Worm (Caenorhabditis elegans): ENCODE results near the gene arrd-7.

The arrd-7 gene

DNA sequence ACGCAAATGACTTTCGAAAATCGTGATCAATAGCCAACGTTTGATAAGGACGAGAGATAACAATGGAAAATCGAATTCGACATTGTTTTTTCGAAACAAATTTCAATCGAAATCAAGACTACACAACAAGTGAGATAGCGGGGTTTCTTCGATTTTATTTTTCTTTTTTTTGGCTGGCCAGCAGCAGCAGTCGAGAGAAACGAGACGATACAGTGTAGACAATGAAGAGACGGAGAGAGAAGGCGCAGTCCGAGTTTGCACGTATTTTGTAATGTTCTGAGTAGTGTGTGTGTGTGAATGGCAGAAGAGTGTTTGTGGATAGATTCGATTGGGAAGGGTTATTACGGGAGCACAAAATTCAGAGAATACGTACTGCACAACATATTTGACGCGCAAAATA lies 22.3 kb downstream of the arrd-7 start:
- TF ChIP-seq tbx-11 (GFP tag; IDR thresholded peaks at IDR 0.05) (no peak), hmg-4 (GFP tag; optimal IDR thresholded peaks at IDR 0.05) (no peak), hnd-1 (tag; optimal IDR thresholded peaks at IDR 0.05) (no peak), ceh-36 (tag; optimal IDR thresholded peaks at IDR 0.05) (no peak), F13C5.2 (tag; optimal IDR thresholded peaks at IDR 0.05) (peak; percentile 23), ets-7 (tag; optimal IDR thresholded peaks at IDR 0.05) (no peak), pes-1 (GFP tag; IDR thresholded peaks at IDR 0.05) (no peak), tbx-37 (GFP tag; conservative IDR thresholded peaks at IDR 0.05) (no peak)

DNA sequence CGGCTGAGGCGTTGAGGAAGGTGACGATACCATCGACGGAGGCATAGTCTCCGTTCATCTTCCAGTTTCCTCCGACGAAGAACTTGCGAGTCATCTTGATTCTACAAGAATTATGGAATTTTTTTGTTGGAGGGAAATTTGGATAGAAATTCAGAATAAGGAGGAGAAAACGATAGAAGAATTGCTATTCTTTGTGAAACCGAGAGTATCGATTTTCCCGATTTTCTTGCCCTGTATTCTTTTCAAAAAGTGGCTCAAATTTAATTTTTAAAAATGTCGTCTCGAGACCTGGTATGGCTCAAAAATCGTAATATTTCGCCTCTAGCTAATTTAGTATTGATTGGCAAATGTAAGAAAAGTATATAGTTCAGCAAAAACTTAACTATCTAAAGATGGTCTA lies 23.4 kb downstream of the arrd-7 start, which contains the start of gene tpi-1:
TSS of gene tpi-1 (minus strand) at position 101 of the 400 bp plus-strand sequence.
- TF ChIP-seq ceh-36 (tag; optimal IDR thresholded peaks at IDR 0.05) (no peak), hmbx-1 (tag; optimal IDR thresholded peaks at IDR 0.05) (no peak), B0310.2 (tag; optimal IDR thresholded peaks at IDR 0.05) (no peak), ceh-13 (GFP tag; optimal IDR thresholded peaks at IDR 0.05) (no peak), ets-7 (tag; optimal IDR thresholded peaks at IDR 0.05) (no peak), flt-1 (GFP tag; IDR thresholded peaks at IDR 0.05) (no peak), scrt-1 (GFP tag; IDR thresholded peaks at IDR 0.05) (no peak), F13C5.2 (tag; optimal IDR thresholded peaks at IDR 0.05) (no peak), pes-1 (GFP tag; IDR thresholded peaks at IDR 0.05) (no peak), hmg-4 (GFP tag; optimal IDR thresholded peaks at IDR 0.05) (no peak), sea-1 (GFP tag; conservative IDR thresholded peaks at IDR 0.05) (no peak), hnd-1 (tag; optimal IDR thresholded peaks at IDR 0.05) (no peak), tra-4 (tag; optimal IDR thresholded peaks at IDR 0.05) (no peak), tbx-37 (GFP tag; conservative IDR thresholded peaks at IDR 0.05) (no peak), aly-1 (tag; optimal IDR thresholded peaks at IDR 0.05) (no peak), ama-1 (optimal IDR thresholded peaks at IDR 0.05) (no peak)

DNA sequence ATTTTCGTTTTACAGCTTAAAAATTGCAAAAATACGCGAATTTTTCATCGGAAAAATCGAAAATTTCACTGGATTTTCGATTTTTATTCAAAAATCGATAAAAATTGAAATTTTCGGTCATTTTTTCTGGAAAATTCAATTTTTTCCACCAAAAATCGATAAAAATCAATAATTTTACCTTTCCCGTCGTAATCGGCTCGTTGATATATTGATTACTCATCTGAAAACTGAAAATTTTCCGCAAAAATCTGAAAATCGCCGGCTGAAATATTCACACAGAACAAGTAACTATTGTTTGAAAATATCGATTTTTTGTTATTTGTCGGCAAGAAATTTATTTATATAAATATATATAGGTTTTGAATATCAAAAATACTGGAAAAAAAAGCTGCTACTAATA lies 25.9 kb downstream of the arrd-7 start, which contains the start of gene cyn-16:
TSS of gene cyn-16 (minus strand) at position 227 of the 400 bp plus-strand sequence.
- no peak for TF ChIP-seq ceh-13 (GFP tag; optimal IDR thresholded peaks at IDR 0.05)
- no peak for TF ChIP-seq hnd-1 (tag; optimal IDR thresholded peaks at IDR 0.05)
- no peak for TF ChIP-seq aly-1 (tag; optimal IDR thresholded peaks at IDR 0.05)
- no peak for TF ChIP-seq hmg-4 (GFP tag; optimal IDR thresholded peaks at IDR 0.05)
- no peak for TF ChIP-seq F13C5.2 (tag; optimal IDR thresholded peaks at IDR 0.05)
- no peak for TF ChIP-seq flt-1 (GFP tag; IDR thresholded peaks at IDR 0.05)
- TF ChIP-seq tbx-37 (GFP tag; conservative IDR thresholded peaks at IDR 0.05) = no peak
- TF ChIP-seq hmbx-1 (tag; optimal IDR thresholded peaks at IDR 0.05) = no peak
- no peak for TF ChIP-seq ets-7 (tag; optimal IDR thresholded peaks at IDR 0.05)
- TF ChIP-seq tra-4 (tag; optimal IDR thresholded peaks at IDR 0.05) = no peak
- no peak for TF ChIP-seq B0310.2 (tag; optimal IDR thresholded peaks at IDR 0.05)
- TF ChIP-seq ceh-36 (tag; optimal IDR thresholded peaks at IDR 0.05) = no peak
- no peak for TF ChIP-seq scrt-1 (GFP tag; IDR thresholded peaks at IDR 0.05)
- no peak for TF ChIP-seq sea-1 (GFP tag; conservative IDR thresholded peaks at IDR 0.05)
- TF ChIP-seq pes-1 (GFP tag; IDR thresholded peaks at IDR 0.05) = no peak
- no peak for TF ChIP-seq tbx-11 (GFP tag; IDR thresholded peaks at IDR 0.05)
- TF ChIP-seq ama-1 (optimal IDR thresholded peaks at IDR 0.05) = no peak

DNA sequence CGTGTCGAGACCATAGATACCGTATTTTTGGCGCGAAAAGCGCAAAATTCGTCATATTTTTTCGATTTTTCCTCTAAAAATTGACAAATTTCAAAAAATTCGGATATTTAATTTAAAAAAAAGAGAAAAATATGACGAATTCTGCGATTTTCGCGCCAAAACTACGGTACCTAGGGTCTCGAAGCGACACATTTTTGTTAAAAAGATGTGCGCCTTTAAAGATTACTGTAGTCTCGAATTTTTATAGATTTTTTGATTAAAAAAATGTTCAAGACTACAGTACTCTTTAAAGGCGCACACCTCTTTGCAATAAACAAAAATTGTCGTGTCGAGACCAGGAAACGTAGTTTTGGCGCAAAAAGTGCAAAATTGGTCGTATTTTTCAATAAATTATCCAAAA lies 26.3 kb downstream of the arrd-7 start:
- TF ChIP-seq hnd-1 (tag; optimal IDR thresholded peaks at IDR 0.05) (no peak), B0310.2 (tag; optimal IDR thresholded peaks at IDR 0.05) (no peak), hmg-4 (GFP tag; optimal IDR thresholded peaks at IDR 0.05) (no peak), flt-1 (GFP tag; IDR thresholded peaks at IDR 0.05) (no peak), tra-4 (tag; optimal IDR thresholded peaks at IDR 0.05) (no peak), F13C5.2 (tag; optimal IDR thresholded peaks at IDR 0.05) (no peak), ets-7 (tag; optimal IDR thresholded peaks at IDR 0.05) (no peak), hmbx-1 (tag; optimal IDR thresholded peaks at IDR 0.05) (no peak), pes-1 (GFP tag; IDR thresholded peaks at IDR 0.05) (no peak), aly-1 (tag; optimal IDR thresholded peaks at IDR 0.05) (no peak), scrt-1 (GFP tag; IDR thresholded peaks at IDR 0.05) (no peak), sea-1 (GFP tag; conservative IDR thresholded peaks at IDR 0.05) (no peak), tbx-37 (GFP tag; conservative IDR thresholded peaks at IDR 0.05) (no peak)

DNA sequence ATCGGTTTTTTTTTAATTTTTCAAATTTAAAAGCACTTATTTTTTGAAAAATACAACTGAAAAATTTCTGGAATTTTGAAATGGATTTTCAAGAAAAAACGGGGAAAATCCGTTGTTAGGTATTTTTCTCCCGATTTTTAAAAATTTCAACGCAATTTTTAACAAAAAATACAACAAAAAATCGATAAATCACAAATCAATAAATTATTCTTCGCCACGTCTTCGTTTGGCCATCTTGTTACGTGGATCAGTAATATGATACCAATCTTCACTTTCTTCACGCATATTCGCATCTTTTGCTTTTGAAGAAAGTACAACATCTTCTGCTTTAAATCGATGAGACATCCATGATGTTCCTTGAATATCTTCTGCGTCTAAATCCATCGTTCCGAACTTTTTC lies 33.7 kb downstream of the arrd-7 start:
- no peak for TF ChIP-seq F13C5.2 (tag; optimal IDR thresholded peaks at IDR 0.05)
- no peak for TF ChIP-seq pes-1 (GFP tag; IDR thresholded peaks at IDR 0.05)
- TF ChIP-seq hmbx-1 (tag; optimal IDR thresholded peaks at IDR 0.05) = no peak
- no peak for TF ChIP-seq ceh-36 (tag; optimal IDR thresholded peaks at IDR 0.05)
- no peak for TF ChIP-seq tra-4 (tag; optimal IDR thresholded peaks at IDR 0.05)

DNA sequence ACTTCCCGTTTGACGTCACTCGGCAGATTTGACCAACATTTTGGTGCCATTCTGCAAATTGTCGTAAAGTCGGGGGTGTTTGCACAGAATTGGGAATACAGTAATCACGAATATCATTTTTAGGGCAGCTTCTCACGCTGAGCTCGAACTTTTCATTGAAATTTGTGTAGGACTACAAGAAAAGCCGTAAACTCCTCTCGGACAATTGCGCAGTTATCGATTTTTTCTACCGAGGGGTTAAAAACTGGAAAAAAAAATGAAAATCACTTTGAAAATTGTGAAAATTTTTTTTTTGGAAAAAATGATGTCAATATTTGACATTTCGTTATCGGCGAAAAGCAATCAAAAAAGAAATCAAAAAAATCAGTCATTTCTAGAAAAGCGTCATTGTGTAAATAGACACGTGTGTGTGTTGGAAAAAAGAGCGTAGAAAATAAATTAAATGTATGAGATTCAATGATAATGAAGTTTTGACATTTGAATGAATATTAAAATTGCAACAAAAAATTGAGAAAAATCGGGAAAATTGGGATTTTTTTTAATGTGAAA lies 34.6 kb downstream of the arrd-7 start, which contains the start of gene Y17G7B.8:
TSS of gene Y17G7B.8 (minus strand) at position 51 of the 549 bp plus-strand sequence.
- TF ChIP-seq aly-1 (tag; optimal IDR thresholded peaks at IDR 0.05) (no peak), sea-1 (GFP tag; conservative IDR thresholded peaks at IDR 0.05) (no peak), pes-1 (GFP tag; IDR thresholded peaks at IDR 0.05) (no peak), scrt-1 (GFP tag; IDR thresholded peaks at IDR 0.05) (no peak), ets-7 (tag; optimal IDR thresholded peaks at IDR 0.05) (no peak), hnd-1 (tag; optimal IDR thresholded peaks at IDR 0.05) (no peak), ceh-13 (GFP tag; optimal IDR thresholded peaks at IDR 0.05) (no peak)

DNA sequence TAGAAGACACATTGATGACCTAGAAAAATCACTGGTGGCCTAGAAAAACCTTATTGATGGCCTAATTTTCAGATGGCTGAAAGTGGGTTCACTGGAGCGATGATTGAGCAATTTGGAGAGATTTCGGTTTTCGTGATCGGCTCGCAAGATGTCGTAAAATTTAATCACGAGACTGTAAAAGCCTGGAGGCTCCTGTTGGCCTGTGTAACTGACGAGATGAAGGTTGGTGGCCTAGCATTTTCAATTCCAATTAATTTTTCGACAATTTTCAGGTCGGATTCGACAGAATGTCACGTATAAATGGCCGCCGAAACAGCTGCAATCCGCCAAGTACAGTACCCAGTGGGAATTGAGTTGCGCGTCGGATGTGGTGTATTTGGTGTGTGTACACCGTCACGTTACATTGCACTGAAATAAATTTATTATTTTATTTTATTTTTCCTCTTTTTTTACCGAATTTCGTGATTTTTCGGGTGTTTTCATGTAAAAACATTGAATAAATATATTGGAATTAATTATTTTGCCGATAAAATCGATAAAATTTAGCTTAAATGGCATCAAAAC lies 39.0 kb downstream of the arrd-7 start, which contains the start of gene Y17G7B.12:
TSS of gene Y17G7B.12 (plus strand) at position 547 of the 564 bp plus-strand sequence.
- TF ChIP-seq F13C5.2 (tag; optimal IDR thresholded peaks at IDR 0.05) (peak; percentile 22), tbx-11 (GFP tag; IDR thresholded peaks at IDR 0.05) (no peak), pes-1 (GFP tag; IDR thresholded peaks at IDR 0.05) (no peak), hmg-4 (GFP tag; optimal IDR thresholded peaks at IDR 0.05) (no peak), ceh-13 (GFP tag; optimal IDR thresholded peaks at IDR 0.05) (no peak), hnd-1 (tag; optimal IDR thresholded peaks at IDR 0.05) (no peak), aly-1 (tag; optimal IDR thresholded peaks at IDR 0.05) (no peak)

Measured in whole organism, early embryonic.